Fruit fly (Drosophila melanogaster): ENCODE results near the gene Pfrx.

Pfrx gene

dm6 chrX:19495611-19496583 is 592 bp downstream of the Pfrx start (continued):
- peak; percentile 25 for TF ChIP-seq CG1529 (GFP tag; optimal IDR thresholded peaks at IDR 0.05)
- TF ChIP-seq CG6683 (GFP tag; optimal IDR thresholded peaks at IDR 0.05): peak; percentile 35
- peak; percentile 25 for TF ChIP-seq CG15696 (tag; optimal IDR thresholded peaks at IDR 0.05)
- no peak for TF ChIP-seq dati (GFP tag; IDR thresholded peaks at IDR 0.05)
- peak; percentile 57; the same call in 2 of the 3 replicates for TF ChIP-seq zfh1 (GFP tag; IDR thresholded peaks at IDR 0.05)
- peak; percentile 24 for TF ChIP-seq Sry-δ (GFP tag; optimal IDR thresholded peaks at IDR 0.05)
- TF ChIP-seq HHEX (GFP tag; optimal IDR thresholded peaks at IDR 0.05): peak; percentile 58
- peak; percentile 32 for TF ChIP-seq CG4820 (GFP tag; optimal IDR thresholded peaks at IDR 0.05)
- TF ChIP-seq Scr (GFP tag; IDR thresholded peaks at IDR 0.05; ENCODE audit: partially characterized antibody): no peak
- TF ChIP-seq HLH3B (GFP tag; IDR thresholded peaks at IDR 0.05): peak; percentile 47; the same call in 1 of the 2 replicates
- peak; percentile 44 for TF ChIP-seq CG17359 (tag; optimal IDR thresholded peaks at IDR 0.05)
- TF ChIP-seq Bgb (GFP tag; IDR thresholded peaks at IDR 0.05; ENCODE audit: partially characterized antibody): no peak
- peak; percentile 24 for TF ChIP-seq Usf (GFP tag; optimal IDR thresholded peaks at IDR 0.05)
- TF ChIP-seq cad (GFP tag; optimal IDR thresholded peaks at IDR 0.05): no peak
- peak; percentile 37 for TF ChIP-seq CG8944 (GFP tag; optimal IDR thresholded peaks at IDR 0.05)
- TF ChIP-seq CG14014 (GFP tag; IDR thresholded peaks at IDR 0.05): peak; percentile 75
- 0 out of 2 replicates have a peak, but pooled peaks have one; percentile 25 for TF ChIP-seq ttk (GFP tag; IDR thresholded peaks at IDR 0.05)
- TF ChIP-seq CG2712 (tag; optimal IDR thresholded peaks at IDR 0.05): peak; percentile 44
- peak; percentile 77 for TF ChIP-seq Fer1 (GFP tag; optimal IDR thresholded peaks at IDR 0.05)
- TF ChIP-seq CG30020 (tag; optimal IDR thresholded peaks at IDR 0.05): no peak
- peak; percentile 10 for TF ChIP-seq CG7928 (GFP tag; optimal IDR thresholded peaks at IDR 0.05)
- TF ChIP-seq CG11560 (tag; IDR thresholded peaks at IDR 0.05): peak; percentile 18; the same call in 1 of the 3 replicates
- no peak for TF ChIP-seq pzg (GFP tag; optimal IDR thresholded peaks at IDR 0.05)
- TF ChIP-seq salm (tag; optimal IDR thresholded peaks at IDR 0.05): peak; percentile 8
- TF ChIP-seq CG11695 (GFP tag; IDR thresholded peaks at IDR 0.05): peak; percentile 57; the same call in 1 of the 3 replicates
- peak; percentile 80 for TF ChIP-seq lab (GFP tag; optimal IDR thresholded peaks at IDR 0.05)
- TF ChIP-seq sens (GFP tag): peak; percentile 70
- TF ChIP-seq CG14667 (GFP tag; IDR thresholded peaks at IDR 0.05): peak; percentile 43; the same call in 1 of the 2 replicates
- TF ChIP-seq CG9932 (GFP tag; IDR thresholded peaks at IDR 0.05): peak; percentile 67
- no peak for TF ChIP-seq CG8290 (GFP tag; optimal IDR thresholded peaks at IDR 0.05)
- TF ChIP-seq CG8290 (tag; optimal IDR thresholded peaks at IDR 0.05): peak in 1 of 2 experiments; percentile 93
- TF ChIP-seq CG9797 (GFP tag; optimal IDR thresholded peaks at IDR 0.05): no peak
- peak; percentile 44 for TF ChIP-seq E2f2 (GFP tag; IDR thresholded peaks at IDR 0.05)
- no peak for TF ChIP-seq CG3065 (GFP tag; optimal IDR thresholded peaks at IDR 0.05)
- TF ChIP-seq Antp (GFP tag; optimal IDR thresholded peaks at IDR 0.05): peak; percentile 73
- peak; percentile 30 for TF ChIP-seq CG9437 (GFP tag; optimal IDR thresholded peaks at IDR 0.05)
- TF ChIP-seq CG6813 (GFP tag; optimal IDR thresholded peaks at IDR 0.05): peak; percentile 49
- no peak for TF ChIP-seq sim (GFP tag; IDR thresholded peaks at IDR 0.05)
- TF ChIP-seq ssp (GFP tag; IDR thresholded peaks at IDR 0.05): peak; percentile 47; the same call in 1 of the 2 replicates
- TF ChIP-seq CG12942 (GFP tag; optimal IDR thresholded peaks at IDR 0.05): peak; percentile 43
- no peak; the same call in 1 of the 2 replicates for TF ChIP-seq Taf1 (GFP tag; IDR thresholded peaks at IDR 0.05)
- peak; percentile 10 for TF ChIP-seq p53 (GFP tag; optimal IDR thresholded peaks at IDR 0.05)
- peak; percentile 7 for TF ChIP-seq CG11398 (GFP tag; optimal IDR thresholded peaks at IDR 0.05)
- TF ChIP-seq CG11085 (GFP tag; IDR thresholded peaks at IDR 0.05): 0 out of 2 replicates have a peak, but pooled peaks have one; percentile 28
- peak; percentile 57; the same call in 1 of the 2 replicates for TF ChIP-seq Ada2b (GFP tag; IDR thresholded peaks at IDR 0.05)
- no peak for TF ChIP-seq dimm (GFP tag; IDR thresholded peaks at IDR 0.05)
- peak; percentile 56 for TF ChIP-seq ap (GFP tag; IDR thresholded peaks at IDR 0.05)
- TF ChIP-seq CG16815 (GFP tag; optimal IDR thresholded peaks at IDR 0.05): peak; percentile 22
- peak; percentile 61 for TF ChIP-seq Atf-2 (GFP tag; optimal IDR thresholded peaks at IDR 0.05)
